Fruit fly (Drosophila melanogaster) S2 (cell line): ENCODE measurements around the gene pall.

ENCODE experiments used
- CG8478 ChIP-seq: fragments of >200 bp; optimal IDR thresholded peaks from 2 replicates; lab custom pipeline; 2018
- CTCF ChIP-seq, 2 experiments: fragments of >200 bp; optimal IDR thresholded peaks; 2 replicates each; lab custom pipeline; 2018

DNA sequence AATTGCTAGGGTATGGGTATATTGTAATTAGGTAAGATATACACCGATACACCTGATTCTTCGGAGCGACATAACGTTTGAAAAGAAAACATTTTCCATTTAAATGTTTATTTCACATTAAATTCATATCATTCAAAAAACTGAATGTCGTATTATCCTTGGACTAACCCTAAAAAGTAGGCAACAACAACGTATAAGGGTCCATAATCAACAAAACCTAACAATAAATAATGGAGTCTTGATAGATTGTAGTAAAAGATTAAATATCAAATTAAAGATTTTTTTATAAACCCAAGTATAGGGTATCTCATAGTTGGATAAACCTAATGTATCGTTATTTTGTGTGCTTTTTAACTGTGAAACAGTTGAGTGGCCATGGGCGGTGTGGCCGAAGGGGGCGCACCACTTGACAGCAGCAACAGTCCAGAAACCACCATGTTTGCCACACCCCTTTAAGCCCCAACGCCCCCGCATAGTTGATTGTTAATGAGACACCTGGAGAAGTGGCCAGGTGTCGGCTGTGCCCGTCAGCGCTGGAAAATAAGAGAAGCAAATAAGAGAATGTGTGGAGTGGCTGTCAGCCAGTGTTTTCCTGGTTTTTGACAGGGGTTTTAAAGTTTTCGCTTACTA lies 19.2 kb downstream of the pall start:
- TF ChIP-seq CTCF (optimal IDR thresholded peaks at IDR 0.05; lab: Kevin White, UChicago) (no peak), CG8478 (lab: Kevin White, UChicago) (no peak)
